Worm (Caenorhabditis elegans) whole organism, mixed stage, embryonic: ENCODE results near the gene C44B9.3.

ENCODE experiments used
- ces-1 ChIP-seq: fragments of 150-350 bp; optimal IDR thresholded peaks from 2 replicates; lab custom pipeline; 2014; ENCODE audit warnings: missing biosample characterization, missing genetic modification reagents, missing genetic modification characterization
- lin-13 ChIP-seq: fragments of 150-350 bp; optimal IDR thresholded peaks from 2 replicates; lab custom pipeline; 2014; ENCODE audit warnings: missing biosample characterization, missing genetic modification characterization
- lsy-2 ChIP-seq: fragments of 150-350 bp; optimal IDR thresholded peaks from 2 replicates; lab custom pipeline; 2014; ENCODE audit warnings: missing biosample characterization, missing genetic modification characterization
- nhr-237 ChIP-seq: fragments of 150-350 bp; optimal IDR thresholded peaks from 2 replicates; lab custom pipeline; 2014; ENCODE audit warnings: missing biosample characterization, missing genetic modification characterization
- nhr-28 ChIP-seq: fragments of 150-350 bp; optimal IDR thresholded peaks from 2 replicates; lab custom pipeline; 2014; ENCODE audit warnings: missing biosample characterization, missing genetic modification characterization

- no peak for TF ChIP-seq ces-1 (GFP tag; lab: Kevin White, UChicago)
- TF ChIP-seq nhr-237 = no peak
- no peak for TF ChIP-seq lin-13 (tag; lab: Kevin White, UChicago)
- no peak for TF ChIP-seq nhr-28 (tag; lab: Kevin White, UChicago)
- no peak for TF ChIP-seq lsy-2 (tag; lab: Kevin White, UChicago)
Measured at ce11 chrIII:10911160-10911559, 31.2 kb upstream of the C44B9.3 start, which contains the start of gene cut-6.
